Worm (Caenorhabditis elegans) whole organism, late embryonic: Measurements from ENCODE around the gene tbc-1.

Source experiments
- C08G9.2 ChIP-seq: sonication (generic microtip); optimal IDR thresholded peaks from 2 replicates; lab custom pipeline; 2016; ENCODE audit warnings: mild to moderate bottlenecking, missing genetic modification characterization, moderate library complexity, missing compliant biosample characterization
- C38D4.7 ChIP-seq: fragments of 200-800 bp; sonication (Bioruptor generic); optimal IDR thresholded peaks from 2 replicates; lab custom pipeline; 2018; ENCODE audit warnings: mild to moderate bottlenecking, missing genetic modification characterization, moderate library complexity, missing compliant biosample characterization
- F13H6.1 ChIP-seq: sonication (generic microtip); optimal IDR thresholded peaks from 2 replicates; lab custom pipeline; 2016; ENCODE audit warnings: missing genetic modification characterization, missing compliant biosample characterization
- K02D7.2 ChIP-seq: sonication (generic microtip); optimal IDR thresholded peaks from 2 replicates; lab custom pipeline; 2017; ENCODE audit warnings: mild to moderate bottlenecking, missing genetic modification characterization, missing compliant biosample characterization
- K09A11.1 ChIP-seq: sonication (generic microtip); optimal IDR thresholded peaks from 2 replicates; lab custom pipeline; 2017; ENCODE audit warnings: antibody characterized with exemption, mild to moderate bottlenecking, missing genetic modification characterization, missing compliant biosample characterization; ENCODE audit not compliant: insufficient read depth
- ahr-1 ChIP-seq: sonication (generic microtip); optimal IDR thresholded peaks from 2 replicates; lab custom pipeline; 2016; ENCODE audit warnings: missing genetic modification characterization, missing compliant biosample characterization
- ceh-14 ChIP-seq: sonication (generic microtip); optimal IDR thresholded peaks from 2 replicates; lab custom pipeline; 2016; ENCODE audit warnings: missing genotype, missing genetic modification characterization, missing compliant biosample characterization
- ceh-18 ChIP-seq: sonication (generic microtip); optimal IDR thresholded peaks from 2 replicates; lab custom pipeline; 2016; ENCODE audit warnings: missing genetic modification characterization, missing compliant biosample characterization
- ceh-24 ChIP-seq: sonication (generic microtip); optimal IDR thresholded peaks from 2 replicates; lab custom pipeline; 2016; ENCODE audit warnings: mild to moderate bottlenecking, missing genetic modification characterization, missing compliant biosample characterization
- ceh-31 ChIP-seq: sonication (generic microtip); optimal IDR thresholded peaks from 2 replicates; lab custom pipeline; 2016; ENCODE audit warnings: missing genetic modification characterization, missing compliant biosample characterization
- ceh-34 ChIP-seq: sonication (generic microtip); optimal IDR thresholded peaks from 2 replicates; lab custom pipeline; 2016; ENCODE audit warnings: mild to moderate bottlenecking, missing genetic modification characterization, missing compliant biosample characterization
- ceh-48 ChIP-seq: sonication (generic microtip); optimal IDR thresholded peaks from 2 replicates; lab custom pipeline; 2016; ENCODE audit warnings: missing genetic modification characterization, inconsistent platforms, missing compliant biosample characterization
- ceh-9 ChIP-seq: sonication (generic microtip); optimal IDR thresholded peaks from 2 replicates; lab custom pipeline; 2016; ENCODE audit warnings: mild to moderate bottlenecking, missing genetic modification characterization, inconsistent platforms, missing compliant biosample characterization
- dmd-4 ChIP-seq: sonication (generic microtip); optimal IDR thresholded peaks from 2 replicates; lab custom pipeline; 2016; ENCODE audit warnings: borderline replicate concordance, missing genetic modification characterization, missing compliant biosample characterization
- dve-1 ChIP-seq: sonication (generic microtip); optimal IDR thresholded peaks from 2 replicates; lab custom pipeline; 2017; ENCODE audit warnings: antibody characterized with exemption, mild to moderate bottlenecking, missing genetic modification characterization, missing compliant biosample characterization
- elt-4 ChIP-seq: sonication (generic microtip); optimal IDR thresholded peaks from 2 replicates; lab custom pipeline; 2016; ENCODE audit warnings: missing genetic modification characterization, missing compliant biosample characterization
- ets-4 ChIP-seq: sonication (generic microtip); optimal IDR thresholded peaks from 2 replicates; lab custom pipeline; 2016; ENCODE audit warnings: missing genetic modification characterization, missing compliant biosample characterization
- fax-1 ChIP-seq: sonication (generic microtip); optimal IDR thresholded peaks from 2 replicates; lab custom pipeline; 2016; ENCODE audit warnings: missing genotype, missing genetic modification characterization, missing compliant biosample characterization
- fkh-6 ChIP-seq: sonication (generic microtip); optimal IDR thresholded peaks from 2 replicates; lab custom pipeline; 2016; ENCODE audit warnings: missing genetic modification characterization, missing compliant biosample characterization
- gmeb-2 ChIP-seq: sonication (generic microtip); optimal IDR thresholded peaks from 2 replicates; lab custom pipeline; 2016; ENCODE audit warnings: missing genetic modification characterization, inconsistent platforms, missing compliant biosample characterization
- hlh-30 ChIP-seq: sonication (generic microtip); optimal IDR thresholded peaks from 2 replicates; lab custom pipeline; 2017; ENCODE audit warnings: antibody characterized with exemption, missing genetic modification characterization, missing compliant biosample characterization; ENCODE audit not compliant: insufficient read depth
- nfya-1 ChIP-seq: sonication (generic microtip); optimal IDR thresholded peaks from 2 replicates; lab custom pipeline; 2017; ENCODE audit warnings: missing genetic modification characterization, mild to moderate bottlenecking, missing compliant biosample characterization, antibody characterized with exemption, moderate library complexity
- nhr-11 ChIP-seq: fragments of 150-350 bp; optimal IDR thresholded peaks from 2 replicates; lab custom pipeline; 2014; ENCODE audit warnings: missing biosample characterization, missing genetic modification characterization
- pag-3 ChIP-seq: sonication (generic microtip); optimal IDR thresholded peaks from 2 replicates; lab custom pipeline; 2016; ENCODE audit warnings: missing compliant biosample characterization, missing genetic modification characterization, borderline replicate concordance
- pat-9 ChIP-seq: fragments of 200-800 bp; sonication (Bioruptor generic); optimal IDR thresholded peaks from 2 replicates; lab custom pipeline; 2018; ENCODE audit warnings: mild to moderate bottlenecking, missing genetic modification characterization, moderate library complexity, missing compliant biosample characterization
- pax-1 ChIP-seq: fragments of 150-350 bp; optimal IDR thresholded peaks from 2 replicates; lab custom pipeline; 2014; ENCODE audit warnings: missing biosample characterization, missing genetic modification characterization
- pha-2 ChIP-seq: sonication (generic microtip); optimal IDR thresholded peaks from 2 replicates; lab custom pipeline; 2017; ENCODE audit warnings: mild to moderate bottlenecking, missing genetic modification characterization, missing compliant biosample characterization
- pha-4 ChIP-seq: fragments of 150-350 bp; optimal IDR thresholded peaks from 2 replicates; lab custom pipeline; 2018; ENCODE audit warnings: missing biosample characterization, missing genetic modification reagents, missing genetic modification characterization
- pros-1 ChIP-seq: fragments of 150-350 bp; optimal IDR thresholded peaks from 2 replicates; lab custom pipeline; 2014; ENCODE audit warnings: missing biosample characterization, missing genetic modification reagents, missing genetic modification characterization
- ref-2 ChIP-seq: sonication (generic microtip); optimal IDR thresholded peaks from 2 replicates; lab custom pipeline; 2016; ENCODE audit warnings: missing genetic modification characterization, missing compliant biosample characterization
- rnt-1 ChIP-seq: sonication (generic microtip); optimal IDR thresholded peaks from 2 replicates; lab custom pipeline; 2016; ENCODE audit warnings: missing genetic modification characterization, missing compliant biosample characterization
- syd-9 ChIP-seq: sonication (generic microtip); optimal IDR thresholded peaks from 2 replicates; lab custom pipeline; 2016; ENCODE audit warnings: mild to moderate bottlenecking, missing genetic modification characterization, moderate library complexity, missing compliant biosample characterization
- tbx-2 ChIP-seq: sonication (generic microtip); optimal IDR thresholded peaks from 2 replicates; lab custom pipeline; 2016; ENCODE audit warnings: missing genetic modification characterization, missing compliant biosample characterization
- tbx-7 ChIP-seq: sonication (generic microtip); optimal IDR thresholded peaks from 2 replicates; lab custom pipeline; 2016; ENCODE audit warnings: missing genotype, missing genetic modification characterization, missing compliant biosample characterization
- ttx-3 ChIP-seq: sonication (generic microtip); optimal IDR thresholded peaks from 2 replicates; lab custom pipeline; 2016; ENCODE audit warnings: missing genetic modification reagents, missing genetic modification characterization, missing compliant biosample characterization
- unc-55 ChIP-seq: sonication (generic microtip); optimal IDR thresholded peaks from 2 replicates; lab custom pipeline; 2017; ENCODE audit warnings: missing biosample characterization, missing genetic modification reagents, missing genetic modification characterization
- unc-86 ChIP-seq: sonication (generic microtip); optimal IDR thresholded peaks from 2 replicates; lab custom pipeline; 2016; ENCODE audit warnings: missing genetic modification characterization, missing compliant biosample characterization
- ztf-16 ChIP-seq: sonication (generic microtip); optimal IDR thresholded peaks from 2 replicates; lab custom pipeline; 2017; ENCODE audit warnings: missing genetic modification characterization, missing compliant biosample characterization

Gene tbc-1

DNA sequence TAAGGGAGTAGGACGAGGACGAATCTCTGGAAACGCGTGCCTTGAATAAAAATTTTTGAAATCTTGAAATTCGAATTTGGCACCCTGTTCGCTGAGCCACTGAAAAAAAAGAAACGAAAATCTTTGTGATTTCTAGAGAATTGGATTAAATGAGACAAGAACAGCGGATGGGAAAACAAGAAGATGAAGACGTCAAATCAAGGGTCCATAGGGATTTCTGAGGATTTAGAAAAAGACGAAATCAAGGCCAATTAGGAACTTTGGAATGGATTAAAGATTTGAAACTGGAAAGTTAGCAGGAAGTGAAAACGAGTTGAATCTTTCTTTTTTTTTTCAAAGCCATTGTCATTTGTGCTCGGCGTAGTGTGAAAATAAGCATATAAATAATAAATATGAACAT lies 16.0 kb upstream of the tbc-1 start, which contains the start of gene pag-3:
TSS of gene pag-3 (minus strand) at position 101 of the 400 bp plus-strand sequence.
- TF ChIP-seq tbx-2 (tag; lab: Kevin White, UChicago) (no peak), fax-1 (no peak), elt-4 (tag; lab: Kevin White, UChicago) (no peak), ztf-16 (no peak), K02D7.2 (no peak), nfya-1 (tag; lab: Kevin White, UChicago) (no peak), ceh-31 (tag; lab: Kevin White, UChicago) (no peak), ref-2 (no peak), pax-1 (no peak), dmd-4 (tag; lab: Kevin White, UChicago) (no peak), C38D4.7 (no peak), unc-55 (GFP tag; lab: Kevin White, UChicago) (no peak), ttx-3 (no peak)

DNA sequence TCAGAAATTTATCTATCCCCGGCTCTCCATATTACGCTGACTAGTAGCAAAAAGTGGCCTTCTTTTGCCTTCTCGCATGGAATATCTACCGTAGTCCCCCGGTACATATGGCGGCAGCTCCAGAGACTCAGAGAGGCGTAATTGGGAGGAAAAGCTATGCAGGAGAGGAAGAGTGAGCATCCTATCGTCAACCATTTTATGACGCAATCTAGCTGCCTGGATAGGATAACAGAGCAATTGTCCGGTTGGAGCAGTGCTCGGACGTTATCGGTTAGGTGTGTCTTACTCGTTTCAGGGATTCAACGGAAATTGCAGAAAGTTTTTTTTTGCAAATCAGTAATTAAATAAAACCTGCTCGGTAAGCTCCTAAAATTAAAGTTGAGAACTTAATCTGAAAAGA lies 13.4 kb upstream of the tbc-1 start:
- TF ChIP-seq ceh-9 (tag; lab: Kevin White, UChicago) (no peak), ceh-24 (tag; lab: Kevin White, UChicago) (no peak), tbx-7 (no peak), syd-9 (no peak), dve-1 (tag; lab: Kevin White, UChicago) (no peak), rnt-1 (tag; lab: Kevin White, UChicago) (no peak), nhr-11 (tag; lab: Kevin White, UChicago) (no peak), pat-9 (no peak), ceh-34 (no peak), pha-4 (tag; lab: Kevin White, UChicago) (no peak), dmd-4 (tag; lab: Kevin White, UChicago) (no peak), pha-2 (no peak), K09A11.1 (no peak), unc-86 (no peak), unc-55 (GFP tag; lab: Kevin White, UChicago) (no peak), pag-3 (tag; lab: Kevin White, UChicago) (no peak), tbx-2 (tag; lab: Kevin White, UChicago) (no peak), fkh-6 (tag; lab: Kevin White, UChicago) (no peak), hlh-30 (tag; lab: Kevin White, UChicago) (no peak)
- TF ChIP-seq, all 69 proteins: peak for 0

DNA sequence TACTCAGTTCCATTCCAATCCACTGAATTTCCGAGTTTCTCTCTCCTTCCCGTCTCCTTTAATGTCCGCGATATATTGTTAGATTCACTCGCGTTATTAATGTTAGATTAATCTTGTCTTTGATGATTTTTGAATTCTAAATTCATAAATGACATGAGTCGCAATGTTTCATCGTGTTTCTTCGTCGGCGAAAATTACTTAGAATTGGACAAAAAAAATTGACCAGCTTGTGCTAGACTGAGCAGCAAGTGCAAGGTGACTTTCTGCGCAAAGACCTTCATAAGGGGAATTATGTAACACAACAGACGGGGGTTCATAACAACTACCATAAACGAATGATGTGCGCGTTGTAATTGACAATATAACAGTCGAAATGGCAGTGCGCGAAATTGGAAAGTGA lies 12.2 kb upstream of the tbc-1 start:
- no peak for TF ChIP-seq ets-4 (tag; lab: Kevin White, UChicago)
- no peak for TF ChIP-seq hlh-30 (tag; lab: Kevin White, UChicago)
- no peak for TF ChIP-seq pros-1 (tag; lab: Kevin White, UChicago)
- TF ChIP-seq ahr-1 (tag; lab: Kevin White, UChicago) = no peak
- TF ChIP-seq gmeb-2 (tag; lab: Kevin White, UChicago) = no peak
- no peak for TF ChIP-seq ceh-18 (tag; lab: Kevin White, UChicago)
- no peak for TF ChIP-seq C08G9.2 (tag; lab: Kevin White, UChicago)
- no peak for TF ChIP-seq F13H6.1 (tag; lab: Kevin White, UChicago)
- TF ChIP-seq ceh-31 (tag; lab: Kevin White, UChicago) = no peak
- TF ChIP-seq ceh-14 (tag; lab: Kevin White, UChicago) = no peak
- TF ChIP-seq ceh-48 (tag; lab: Kevin White, UChicago) = no peak
- TF ChIP-seq, all 69 proteins: peak for 0
